Fruit fly (Drosophila melanogaster) Kc167 (cell line): Measurements from ENCODE around the gene m.

Experiments
- Myc ChIP-seq: fragments of >200 bp; optimal IDR thresholded peaks from 2 replicates; lab custom pipeline; 2017; ENCODE audit warnings: missing external identifiers
- Sin3A ChIP-seq: fragments of >200 bp; optimal IDR thresholded peaks from 2 replicates; lab custom pipeline; 2018; ENCODE audit warnings: missing external identifiers
- h ChIP-seq: fragments of >200 bp; optimal IDR thresholded peaks from 3 replicates; lab custom pipeline; 2018; ENCODE audit warnings: missing external identifiers
- insv ChIP-seq: fragments of >200 bp; optimal IDR thresholded peaks from 3 replicates; lab custom pipeline; 2018; ENCODE audit warnings: missing external identifiers
- psq ChIP-seq: fragments of >200 bp; optimal IDR thresholded peaks from 2 replicates; lab custom pipeline; 2017; ENCODE audit warnings: missing external identifiers
- ttk ChIP-seq: sonication (Bioruptor generic); optimal IDR thresholded peaks from 2 replicates; lab custom pipeline; 2017; ENCODE audit warnings: missing external identifiers

DNA sequence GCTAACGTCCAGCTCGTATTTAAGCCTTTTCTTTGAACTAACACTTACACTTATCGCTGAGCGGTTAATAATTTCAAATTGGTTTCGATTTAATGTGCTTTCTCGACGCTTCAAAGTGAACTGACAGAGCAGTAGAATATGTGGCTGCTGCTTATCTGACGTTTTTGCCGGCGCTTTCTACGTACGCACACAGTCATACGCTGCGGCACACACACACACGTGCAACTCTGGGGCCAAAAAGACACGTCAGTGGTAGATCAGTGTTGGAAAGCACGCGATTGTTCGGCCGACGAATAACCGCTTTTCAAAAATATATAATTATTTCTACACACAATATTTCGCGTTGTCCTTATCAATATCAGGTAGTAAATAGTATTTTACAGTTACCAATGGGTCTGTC, 52.1 kb downstream of the m start:
- TF ChIP-seq Myc (lab: Kevin White, UChicago) (no peak), h (no peak), psq (no peak), Sin3A (lab: Kevin White, UChicago) (no peak), insv (lab: Kevin White, UChicago) (no peak), ttk (lab: Kevin White, UChicago) (no peak)
